Fruit fly (Drosophila melanogaster) whole organism, embryonic: ENCODE results near the gene inaF-B.

Experiments
- Atf-2 ChIP-seq: fragments of 200-800 bp; sonication (Bioruptor generic); optimal IDR thresholded peaks from 2 replicates; lab custom pipeline; 2016; ENCODE audit warnings: missing biosample characterization, missing genetic modification characterization
- Atf3 ChIP-seq: fragments of 200-800 bp; sonication (Bioruptor generic); optimal IDR thresholded peaks from 3 replicates; lab custom pipeline; 2016; ENCODE audit warnings: missing biosample characterization, missing genetic modification characterization
- Awh ChIP-seq: fragments of 200-800 bp; sonication (Bioruptor generic); IDR thresholded peaks from 2 replicates; pipeline ENCODE4, ENCODE4 v1.3.6; 2022; ENCODE audit warnings: missing biosample characterization, missing genetic modification characterization
- CG10543 ChIP-seq: fragments of 200-800 bp; sonication (Bioruptor generic); optimal IDR thresholded peaks from 3 replicates; lab custom pipeline; 2017; ENCODE audit warnings: missing biosample characterization, mild to moderate bottlenecking, missing genetic modification characterization, moderate library complexity
- CG1233 ChIP-seq: fragments of 200-800 bp; sonication (Bioruptor generic); optimal IDR thresholded peaks from 4 replicates; lab custom pipeline; 2018; ENCODE audit warnings: missing biosample characterization, mild to moderate bottlenecking, missing genetic modification characterization
- CG12659 ChIP-seq: fragments of 200-800 bp; sonication (Bioruptor generic); optimal IDR thresholded peaks from 3 replicates; lab custom pipeline; 2017; ENCODE audit warnings: mild to moderate bottlenecking, missing biosample characterization, missing genetic modification reagents, missing genetic modification characterization
- CG12769 ChIP-seq: fragments of 200-800 bp; sonication (Bioruptor generic); optimal IDR thresholded peaks from 2 replicates; lab custom pipeline; 2019; ENCODE audit warnings: missing biosample characterization, mild to moderate bottlenecking, missing genetic modification characterization, moderate library complexity
- CG13123 ChIP-seq: fragments of 200-800 bp; sonication (Bioruptor generic); optimal IDR thresholded peaks from 2 replicates; lab custom pipeline; 2016; ENCODE audit warnings: missing biosample characterization, missing genetic modification characterization
- CG14050 ChIP-seq: fragments of 200-800 bp; sonication (Bioruptor generic); IDR thresholded peaks from 3 replicates; pipeline ENCODE4 v1.3.6; 2022; ENCODE audit warnings: missing biosample characterization, missing genetic modification characterization
- CG14667 ChIP-seq: fragments of 200-800 bp; sonication (Bioruptor generic); IDR thresholded peaks from 2 replicates; pipeline ENCODE4 v1.3.6; 2022; ENCODE audit warnings: missing biosample characterization, missing genetic modification characterization
- CG16815 ChIP-seq: fragments of 200-800 bp; sonication (Bioruptor generic); optimal IDR thresholded peaks from 3 replicates; lab custom pipeline; 2017; ENCODE audit warnings: missing biosample characterization, mild to moderate bottlenecking, missing genetic modification characterization
- CG17361 ChIP-seq: fragments of 200-800 bp; sonication (Bioruptor generic); IDR thresholded peaks from 3 replicates; pipeline ENCODE4 v1.3.6; 2022; ENCODE audit warnings: missing biosample characterization, missing genetic modification characterization
- CG18764 ChIP-seq: fragments of 200-800 bp; sonication (Bioruptor generic); optimal IDR thresholded peaks from 3 replicates; lab custom pipeline; 2016; ENCODE audit warnings: missing biosample characterization, missing genetic modification characterization
- CG31441 ChIP-seq: fragments of 200-800 bp; sonication (Bioruptor generic); IDR thresholded peaks from 2 replicates; pipeline ENCODE4 v1.3.6; 2022; ENCODE audit warnings: missing biosample characterization, missing genetic modification characterization
- CG3163 ChIP-seq: fragments of 200-800 bp; sonication (Bioruptor generic); optimal IDR thresholded peaks from 3 replicates; lab custom pipeline; 2016; ENCODE audit warnings: missing biosample characterization, missing genetic modification characterization
- CG3838 ChIP-seq: fragments of 200-800 bp; sonication (Bioruptor generic); optimal IDR thresholded peaks from 3 replicates; lab custom pipeline; 2016; ENCODE audit warnings: missing biosample characterization, missing genetic modification characterization
- CG4360 ChIP-seq: fragments of 200-800 bp; sonication (Bioruptor generic); IDR thresholded peaks from 2 replicates; pipeline ENCODE4 v1.3.6; 2022; ENCODE audit warnings: missing biosample characterization, missing genetic modification characterization
- CG4404 ChIP-seq: fragments of 200-800 bp; sonication (Bioruptor generic); IDR thresholded peaks from 2 replicates; pipeline ENCODE4 v1.3.6; 2022; ENCODE audit warnings: missing biosample characterization, missing genetic modification characterization
- CG4424 ChIP-seq: fragments of 200-800 bp; sonication (Bioruptor generic); optimal IDR thresholded peaks from 3 replicates; lab custom pipeline; 2016; ENCODE audit warnings: missing biosample characterization, missing genetic modification characterization
- CG4854 ChIP-seq: fragments of 200-800 bp; sonication (Bioruptor generic); optimal IDR thresholded peaks from 2 replicates; lab custom pipeline; 2016; ENCODE audit warnings: missing biosample characterization, missing genetic modification characterization, inconsistent platforms
- CG8944 ChIP-seq: fragments of 200-800 bp; sonication (Bioruptor generic); optimal IDR thresholded peaks from 3 replicates; lab custom pipeline; 2016; ENCODE audit warnings: missing biosample characterization, missing genetic modification characterization
- CG9215 ChIP-seq: fragments of 200-800 bp; sonication (Bioruptor generic); IDR thresholded peaks from 2 replicates; pipeline ENCODE4 v1.3.6; 2022; ENCODE audit warnings: missing biosample characterization, missing genetic modification characterization
- CG9437 ChIP-seq: fragments of 200-800 bp; sonication (Bioruptor generic); optimal IDR thresholded peaks from 2 replicates; lab custom pipeline; 2018; ENCODE audit warnings: missing biosample characterization, mild to moderate bottlenecking, missing genetic modification characterization
- CrebB ChIP-seq: fragments of 200-800 bp; sonication (Bioruptor generic); optimal IDR thresholded peaks from 3 replicates; lab custom pipeline; 2018; ENCODE audit warnings: missing biosample characterization, mild to moderate bottlenecking, missing genetic modification characterization
- D ChIP-seq, 2 experiments: fragments of 200-800 bp in 1 of 2; fragments of >200 bp in 1 of 2; sonication (Bioruptor generic) in 1 of 2; optimal IDR thresholded peaks; 2 replicates in 1 of 2; 3 replicates in 1 of 2; lab custom pipeline; 2017; ENCODE audit warnings: mild to moderate bottlenecking in 1 of 2, missing biosample characterization in 1 of 2, missing genetic modification characterization in 1 of 2, missing genetic modification reagents in 1 of 2
- Dfd ChIP-seq, 2 experiments: fragments of >200 bp; optimal IDR thresholded peaks; 2 replicates each; lab custom pipeline; 2017; ENCODE audit warnings: missing biosample characterization in 2 of 2, missing genetic modification characterization in 2 of 2
- GATAe ChIP-seq: fragments of 200-800 bp; sonication (Bioruptor generic); conservative IDR thresholded peaks from 2 replicates; pipeline ENCODE4 v1.3.6; 2022; ENCODE audit warnings: missing biosample characterization, missing genetic modification characterization
- Lhr ChIP-seq: fragments of 200-800 bp; sonication (Bioruptor generic); optimal IDR thresholded peaks from 3 replicates; lab custom pipeline; 2017; ENCODE audit warnings: mild to moderate bottlenecking, missing biosample characterization, missing genetic modification reagents, missing genetic modification characterization
- Lpt ChIP-seq: fragments of >200 bp; optimal IDR thresholded peaks from 2 replicates; lab custom pipeline; 2018; ENCODE audit warnings: missing biosample characterization, missing genetic modification characterization
- Pdp1 ChIP-seq, 2 experiments: fragments of 200-800 bp; sonication (Bioruptor generic); optimal IDR thresholded peaks; 3 replicates each; lab custom pipeline; 2016; ENCODE audit warnings: missing biosample characterization in 2 of 2, missing genetic modification characterization in 2 of 2, mild to moderate bottlenecking in 1 of 2, moderate library complexity in 1 of 2
- Ravus ChIP-seq: fragments of 200-800 bp; sonication (Bioruptor generic); IDR thresholded peaks from 2 replicates; pipeline ENCODE4 v1.3.6; 2022; ENCODE audit warnings: missing biosample characterization, missing genetic modification characterization
- Tbp ChIP-seq: fragments of >200 bp; optimal IDR thresholded peaks from 2 replicates; lab custom pipeline; 2018; ENCODE audit warnings: missing biosample characterization, missing genetic modification characterization
- Usf ChIP-seq: fragments of 200-800 bp; sonication (Bioruptor generic); optimal IDR thresholded peaks from 2 replicates; lab custom pipeline; 2017; ENCODE audit warnings: missing genotype, missing biosample characterization, missing genetic modification characterization
- Xbp1 ChIP-seq: fragments of 200-800 bp; sonication (Bioruptor generic); optimal IDR thresholded peaks from 3 replicates; lab custom pipeline; 2016; ENCODE audit warnings: missing biosample characterization, mild to moderate bottlenecking, missing genetic modification characterization
- aop ChIP-seq: fragments of 200-800 bp; sonication (Bioruptor generic); IDR thresholded peaks from 2 replicates; pipeline ENCODE4 v1.3.6; 2022; ENCODE audit warnings: missing biosample characterization, missing genetic modification characterization
- br ChIP-seq: fragments of >200 bp; optimal IDR thresholded peaks from 2 replicates; lab custom pipeline; 2017
- cato ChIP-seq: fragments of 200-800 bp; sonication (Bioruptor generic); optimal IDR thresholded peaks from 2 replicates; lab custom pipeline; 2016; ENCODE audit warnings: missing biosample characterization, missing genetic modification characterization, borderline replicate concordance
- caup ChIP-seq: fragments of 200-800 bp; sonication (Bioruptor generic); optimal IDR thresholded peaks from 3 replicates; lab custom pipeline; 2017; ENCODE audit warnings: missing biosample characterization, mild to moderate bottlenecking, missing genetic modification characterization, moderate library complexity; ENCODE audit not compliant: severe bottlenecking
- ci ChIP-seq: fragments of 200-800 bp; sonication (Bioruptor generic); IDR thresholded peaks from 3 replicates; pipeline ENCODE4 v1.3.6; 2022; ENCODE audit warnings: missing biosample characterization, missing genetic modification characterization
- en ChIP-seq: fragments of 200-800 bp; sonication (Bioruptor generic); optimal IDR thresholded peaks from 2 replicates; lab custom pipeline; 2016; ENCODE audit warnings: missing biosample characterization, missing genetic modification characterization
- gce ChIP-seq: fragments of 200-800 bp; sonication (Bioruptor generic); IDR thresholded peaks from 3 replicates; pipeline ENCODE4 v1.3.6; 2022; ENCODE audit warnings: missing biosample characterization, missing genetic modification characterization
- gro ChIP-seq: fragments of 200-800 bp; sonication (Bioruptor generic); optimal IDR thresholded peaks from 2 replicates; lab custom pipeline; 2016; ENCODE audit warnings: missing biosample characterization, missing genetic modification characterization
- hkb ChIP-seq, 2 experiments: fragments of 200-800 bp in 1 of 2; fragments of >200 bp in 1 of 2; sonication (Bioruptor generic) in 1 of 2; IDR thresholded peaks in 1 of 2; optimal IDR thresholded peaks in 1 of 2; 2 replicates each; pipeline versions ENCODE4 v1.3.6 to Lab custom; 2017 to 2022; ENCODE audit warnings: missing biosample characterization in 1 of 2, missing genetic modification characterization in 1 of 2
- lbe ChIP-seq: fragments of 200-800 bp; sonication (Bioruptor generic); optimal IDR thresholded peaks from 2 replicates; lab custom pipeline; 2016; ENCODE audit warnings: missing biosample characterization, mild to moderate bottlenecking, missing genetic modification characterization
- lmd ChIP-seq: fragments of 200-800 bp; sonication (Bioruptor generic); IDR thresholded peaks from 2 replicates; pipeline ENCODE4 v1.3.6; 2022; ENCODE audit warnings: missing biosample characterization, missing genetic modification characterization
- maf-S ChIP-seq: fragments of 200-800 bp; sonication (Bioruptor generic); optimal IDR thresholded peaks from 2 replicates; lab custom pipeline; 2016; ENCODE audit warnings: missing biosample characterization, missing genetic modification characterization
- nau ChIP-seq: fragments of 200-800 bp; sonication (Bioruptor generic); optimal IDR thresholded peaks from 3 replicates; lab custom pipeline; 2017; ENCODE audit warnings: missing biosample characterization, mild to moderate bottlenecking, missing genetic modification characterization, missing genetic modification reagents
- nerfin-1 ChIP-seq: fragments of 200-800 bp; sonication (Bioruptor generic); optimal IDR thresholded peaks from 3 replicates; lab custom pipeline; 2019; ENCODE audit warnings: missing biosample characterization, mild to moderate bottlenecking, missing genetic modification characterization, moderate library complexity
- unpg ChIP-seq: fragments of 200-800 bp; sonication (Bioruptor generic); optimal IDR thresholded peaks from 3 replicates; lab custom pipeline; 2018; ENCODE audit warnings: missing biosample characterization, mild to moderate bottlenecking, missing genetic modification characterization, moderate library complexity
- wek ChIP-seq: fragments of 200-800 bp; sonication (Bioruptor generic); optimal IDR thresholded peaks from 3 replicates; lab custom pipeline; 2018; ENCODE audit warnings: missing biosample characterization, mild to moderate bottlenecking, missing genetic modification characterization, moderate library complexity

The inaF-B gene

DNA sequence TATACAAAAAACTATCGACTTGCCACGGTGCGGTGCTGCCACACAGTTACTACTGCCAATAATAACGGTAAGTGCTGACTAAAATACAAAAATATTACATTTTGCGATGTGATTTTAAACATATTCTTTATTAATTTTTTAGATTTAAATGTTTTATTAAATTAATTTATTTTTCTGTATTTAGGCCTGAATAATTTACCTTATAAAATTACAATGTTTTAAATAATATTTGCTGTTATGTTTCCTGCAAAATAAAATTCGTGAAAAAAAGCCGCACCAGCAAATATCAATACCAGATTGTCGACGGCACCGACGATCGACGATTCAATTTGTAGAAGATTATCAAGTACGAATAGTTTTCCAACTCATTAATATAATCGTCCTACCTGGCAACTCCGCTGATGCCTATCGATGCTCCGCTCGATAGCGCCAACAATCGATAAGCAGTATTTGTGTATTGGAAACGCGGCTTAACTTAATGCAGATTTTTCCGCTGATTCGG lies 54.0 kb downstream of the inaF-B start, which contains the start of the genes Vlet and bif (continued):
- TF ChIP-seq D (optimal IDR thresholded peaks at IDR 0.05; lab: Kevin White, UChicago) (no peak), D (GFP tag; optimal IDR thresholded peaks at IDR 0.05; lab: Kevin White, UChicago) (peak; percentile 44), wek (GFP tag; lab: Kevin White, UChicago) (peak; percentile 15), CG3163 (GFP tag; lab: Kevin White, UChicago) (peak; percentile 16), CrebB (tag; lab: Kevin White, UChicago) (peak; percentile 25), CG17361 (peak; percentile 87), gce (GFP tag; lab: Robert Waterston, UW) (no peak), ci (GFP tag; lab: Robert Waterston, UW) (no peak), CG16815 (GFP tag; lab: Kevin White, UChicago) (peak; percentile 44), Lpt (no peak), CG12659 (GFP tag; lab: Kevin White, UChicago) (peak; percentile 71), CG13123 (GFP tag; lab: Kevin White, UChicago) (no peak), CG14050 (GFP tag; lab: Robert Waterston, UW) (no peak), gro (GFP tag; lab: Kevin White, UChicago) (peak; percentile 8), aop (GFP tag; lab: Robert Waterston, UW) (no peak), GATAe (GFP tag; lab: Robert Waterston, UW) (no peak), Ravus (GFP tag; lab: Robert Waterston, UW) (no peak), CG4404 (GFP tag; lab: Robert Waterston, UW) (peak; percentile 41; the same call in 1 of the 2 replicates), caup (GFP tag; lab: Kevin White, UChicago) (peak; percentile 64), CG3838 (GFP tag; lab: Kevin White, UChicago) (no peak), maf-S (GFP tag; lab: Kevin White, UChicago) (no peak), Tbp (GFP tag; lab: Kevin White, UChicago) (no peak), CG9437 (GFP tag; lab: Kevin White, UChicago) (peak; percentile 64), Pdp1 (GFP tag; optimal IDR thresholded peaks at IDR 0.05; lab: Kevin White, UChicago) (peak in 1 of 2 experiments; percentile 18), CG14667 (GFP tag; lab: Robert Waterston, UW) (peak; percentile 41; the same call in 1 of the 2 replicates), CG4360 (GFP tag; lab: Robert Waterston, UW) (no peak), br (lab: Kevin White, UChicago) (no peak), Atf-2 (GFP tag; lab: Kevin White, UChicago) (peak; percentile 19), unpg (GFP tag; lab: Kevin White, UChicago) (peak; percentile 56), nerfin-1 (peak; percentile 25), CG1233 (peak; percentile 62), Awh (GFP tag; lab: Robert Waterston, UW) (no peak), CG18764 (GFP tag; lab: Kevin White, UChicago) (peak; percentile 16), en (GFP tag; lab: Kevin White, UChicago) (no peak), Usf (GFP tag; lab: Kevin White, UChicago) (no peak), CG8944 (peak; percentile 52), CG31441 (GFP tag; lab: Robert Waterston, UW) (peak; percentile 78; the same call in 1 of the 2 replicates), Dfd (GFP tag; optimal IDR thresholded peaks at IDR 0.05; lab: Kevin White, UChicago) (no peak), Atf3 (GFP tag; lab: Kevin White, UChicago) (no peak), hkb (optimal IDR thresholded peaks at IDR 0.05; lab: Kevin White, UChicago) (no peak), hkb (GFP tag; IDR thresholded peaks at IDR 0.05; lab: Robert Waterston, UW) (no peak), lbe (GFP tag; lab: Kevin White, UChicago) (peak; percentile 42), CG4854 (GFP tag; lab: Kevin White, UChicago) (no peak), Lhr (no peak), CG9215 (GFP tag; lab: Robert Waterston, UW) (peak; percentile 71), CG12769 (tag; lab: Kevin White, UChicago) (no peak), Xbp1 (GFP tag; lab: Kevin White, UChicago) (peak; percentile 76), CG10543 (GFP tag; lab: Kevin White, UChicago) (peak; percentile 70), CG4424 (GFP tag; lab: Kevin White, UChicago) (peak; percentile 56), nau (GFP tag; lab: Kevin White, UChicago) (no peak), lmd (GFP tag; lab: Robert Waterston, UW) (peak; percentile 60), cato (peak; percentile 55)
